Worm (Caenorhabditis elegans): Measurements from ENCODE around the gene arf-1.
A peak's percentile ranks its signal among the peaks of the same experiment; 100 is the strongest.

Gene arf-1

DNA sequence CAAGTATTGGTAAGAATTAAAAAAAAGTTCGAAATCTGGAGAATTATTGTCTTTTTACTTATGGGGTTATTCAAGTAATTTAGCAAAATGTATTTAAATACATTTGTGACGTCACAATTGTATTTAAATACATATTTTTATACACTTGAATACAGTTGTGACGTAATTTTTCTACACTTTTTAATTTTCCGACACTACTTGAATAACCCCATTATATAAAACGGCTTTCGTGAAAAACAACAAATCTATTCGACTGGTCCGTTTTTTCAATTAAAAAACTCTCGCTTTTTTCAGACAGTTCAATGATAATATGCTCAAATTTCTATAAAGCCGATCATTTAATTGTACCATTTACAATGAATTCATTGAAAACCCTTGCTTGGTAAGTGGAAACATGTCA is 35.8 kb downstream of the arf-1 start:
- TF ChIP-seq zip-11 (GFP tag; IDR thresholded peaks at IDR 0.05) = no peak

DNA sequence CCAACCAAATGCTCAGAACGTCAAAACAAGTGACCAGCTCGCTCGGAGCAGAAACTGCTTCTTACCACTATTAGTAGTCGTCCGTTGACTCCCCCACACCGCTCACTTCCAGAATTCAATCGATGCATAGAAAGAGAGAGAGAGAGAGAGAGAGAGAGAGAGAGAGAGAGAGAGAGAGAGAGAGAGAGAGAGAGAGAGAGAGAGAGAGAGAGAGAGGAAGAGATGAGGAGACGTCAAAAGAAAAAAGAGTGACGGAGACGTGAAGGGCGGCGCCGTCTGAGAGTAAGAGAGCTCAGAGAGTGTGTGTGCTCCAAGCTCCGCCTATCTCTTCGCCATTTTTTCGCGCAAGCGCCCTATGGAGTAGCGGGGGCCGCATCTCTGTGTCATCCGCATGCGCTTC is 40.5 kb downstream of the arf-1 start, which contains the start of gene ida-1:
Gene ida-1, plus strand, starts transcription at position 336 of the 400 bp plus-strand sequence.
- TF ChIP-seq hlh-30 (tag; optimal IDR thresholded peaks at IDR 0.05; ENCODE audit: insufficient read depth) = peak; percentile 15
- no peak for TF ChIP-seq ceh-82 (tag; optimal IDR thresholded peaks at IDR 0.05)
- TF ChIP-seq mep-1 (tag; optimal IDR thresholded peaks at IDR 0.05) = peak; percentile 36
- TF ChIP-seq vab-7 (GFP tag; IDR thresholded peaks at IDR 0.05) = 0 out of 2 replicates have a peak, but pooled peaks have one; percentile 11
- TF ChIP-seq lsy-2 (tag; optimal IDR thresholded peaks at IDR 0.05) = peak; percentile 31 to 33
- no peak for TF ChIP-seq sdz-12 (GFP tag; optimal IDR thresholded peaks at IDR 0.05)
- TF ChIP-seq zip-2 (tag; optimal IDR thresholded peaks at IDR 0.05) = no peak
- TF ChIP-seq snpc-1.2 (GFP tag; IDR thresholded peaks at IDR 0.05) = no peak
- no peak for TF ChIP-seq F44E2.7 (GFP tag; IDR thresholded peaks at IDR 0.05)
- no peak for TF ChIP-seq php-3 (GFP tag; IDR thresholded peaks at IDR 0.05)
- no peak for TF ChIP-seq ztf-11 (tag; optimal IDR thresholded peaks at IDR 0.05)
- TF ChIP-seq egl-43 (GFP tag; IDR thresholded peaks at IDR 0.05) = no peak
- TF ChIP-seq arid-1 (GFP tag; conservative IDR thresholded peaks at IDR 0.05) = no peak
- no peak for TF ChIP-seq madf-5 (GFP tag; IDR thresholded peaks at IDR 0.05)
- TF ChIP-seq T26A8.4 (GFP tag; IDR thresholded peaks at IDR 0.05) = no peak
- no peak for TF ChIP-seq saeg-2 (GFP tag; IDR thresholded peaks at IDR 0.05)
- no peak for TF ChIP-seq pqm-1 (tag; optimal IDR thresholded peaks at IDR 0.05)
- peak; percentile 55; the same call in 1 of the 2 replicates for TF ChIP-seq pha-4 (GFP tag; IDR thresholded peaks at IDR 0.05)
- TF ChIP-seq pha-4 (tag; optimal IDR thresholded peaks at IDR 0.05) = no peak
- peak in 1 of 2 experiments; percentile 95 for TF ChIP-seq unc-62 (GFP tag; optimal IDR thresholded peaks at IDR 0.05 in 1 of 2)
- TF ChIP-seq unc-62 (tag; optimal IDR thresholded peaks at IDR 0.05) = no peak
- no peak for TF ChIP-seq lin-38 (GFP tag; IDR thresholded peaks at IDR 0.05)
- 0 out of 2 replicates have a peak, but pooled peaks have one; percentile 7 for TF ChIP-seq dmd-6 (GFP tag; IDR thresholded peaks at IDR 0.05)
- peak; percentile 47 for TF ChIP-seq hmg-1.1 (GFP tag; IDR thresholded peaks at IDR 0.05)
- no peak for TF ChIP-seq ztf-7 (tag; optimal IDR thresholded peaks at IDR 0.05)
- no peak for TF ChIP-seq fkh-10 (GFP tag; optimal IDR thresholded peaks at IDR 0.05)
- TF ChIP-seq hlh-11 (tag; optimal IDR thresholded peaks at IDR 0.05) = no peak
- no peak for TF ChIP-seq mdl-1 (tag; optimal IDR thresholded peaks at IDR 0.05)
- TF ChIP-seq gei-8 (GFP tag; optimal IDR thresholded peaks at IDR 0.05) = no peak
- no peak for TF ChIP-seq R02D3.7 (tag; optimal IDR thresholded peaks at IDR 0.05)
- peak; percentile 90 for TF ChIP-seq set-16 (GFP tag; IDR thresholded peaks at IDR 0.05)
- no peak for TF ChIP-seq D1046.2 (GFP tag; IDR thresholded peaks at IDR 0.05)
- TF ChIP-seq lin-1 (GFP tag; IDR thresholded peaks at IDR 0.05) = no peak
- TF ChIP-seq ctbp-1 (GFP tag; IDR thresholded peaks at IDR 0.05) = peak; percentile 64; the same call in 1 of the 2 replicates
- TF ChIP-seq nhr-237 (tag; optimal IDR thresholded peaks at IDR 0.05) = no peak
- TF ChIP-seq aha-1 (tag) = peak; percentile 32
- TF ChIP-seq mes-2 (tag; optimal IDR thresholded peaks at IDR 0.05; ENCODE audit: poor library complexity, severe bottlenecking) = no peak
- no peak for TF ChIP-seq ceh-44 (GFP tag; IDR thresholded peaks at IDR 0.05)
- 0 out of 2 replicates have a peak, but pooled peaks have one; percentile 42 for TF ChIP-seq ceh-20 (GFP tag; IDR thresholded peaks at IDR 0.05)
- no peak for TF ChIP-seq F26F4.8 (GFP tag; conservative IDR thresholded peaks at IDR 0.05)
- no peak for TF ChIP-seq daf-19 (GFP tag; conservative IDR thresholded peaks at IDR 0.05)
- no peak for TF ChIP-seq egl-27 (tag; optimal IDR thresholded peaks at IDR 0.05)

All from whole organism, L4 larva.